Worm (Caenorhabditis elegans): ENCODE measurements around the gene thn-6.

Gene thn-6

DNA sequence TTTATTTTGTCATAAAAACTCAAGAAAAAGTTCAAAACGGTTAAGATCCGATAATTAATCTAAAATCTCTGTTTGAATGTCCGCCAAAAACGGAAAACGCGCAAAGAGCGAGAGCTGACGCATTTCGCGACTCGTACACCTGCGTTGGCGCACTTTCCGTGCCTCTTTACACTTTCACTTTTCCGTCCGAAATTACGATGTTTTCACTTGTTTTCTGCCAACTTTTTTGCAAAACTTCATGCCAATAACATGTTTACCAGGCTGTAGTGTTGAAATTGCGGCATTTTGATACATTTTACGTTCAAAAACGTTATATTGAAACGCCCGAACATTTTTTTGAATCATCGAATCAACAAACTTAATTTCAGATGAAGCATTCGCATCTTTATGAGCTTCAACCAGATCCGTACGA lies 45.0 kb upstream of the thn-6 start, which contains the start of gene W03F8.4 (continued):
- no peak for TF ChIP-seq tag-97 (GFP tag; IDR thresholded peaks at IDR 0.05)
- peak; percentile 67; the same call in 1 of the 2 replicates for TF ChIP-seq tra-1 (GFP tag; IDR thresholded peaks at IDR 0.05)
- TF ChIP-seq daf-12 (tag; optimal IDR thresholded peaks at IDR 0.05): no peak
- TF ChIP-seq cey-2 (tag; optimal IDR thresholded peaks at IDR 0.05; ENCODE audit: borderline replicate concordance, insufficient read depth): no peak
- TF ChIP-seq mdl-1 (tag; optimal IDR thresholded peaks at IDR 0.05): peak in 1 of 2 experiments; percentile 28
- TF ChIP-seq ces-1 (GFP tag; optimal IDR thresholded peaks at IDR 0.05): no peak
- 0 out of 2 replicates have a peak, but pooled peaks have one; percentile 47 for TF ChIP-seq D1046.2 (GFP tag; IDR thresholded peaks at IDR 0.05)
- peak; percentile 82 for TF ChIP-seq nhr-42 (GFP tag; IDR thresholded peaks at IDR 0.05)
- peak; percentile 65 for TF ChIP-seq spr-3 (GFP tag; optimal IDR thresholded peaks at IDR 0.05)
- peak; percentile 92 for TF ChIP-seq hlh-11 (tag; optimal IDR thresholded peaks at IDR 0.05)
- no peak for TF ChIP-seq attf-4 (tag; optimal IDR thresholded peaks at IDR 0.05)
- TF ChIP-seq unc-62 (GFP tag; optimal IDR thresholded peaks at IDR 0.05 in 1 of 2): peak in 1 of 2 experiments; percentile 86
- no peak for TF ChIP-seq unc-62 (tag; optimal IDR thresholded peaks at IDR 0.05)
- TF ChIP-seq Y75B8A.6 (GFP tag; IDR thresholded peaks at IDR 0.05): no peak
- TF ChIP-seq mdt-29 (GFP tag; IDR thresholded peaks at IDR 0.05): peak; percentile 56; the same call in 1 of the 2 replicates
- no peak for TF ChIP-seq ceh-82 (tag; optimal IDR thresholded peaks at IDR 0.05)
- peak; percentile 81 for TF ChIP-seq F49E8.2 (tag; optimal IDR thresholded peaks at IDR 0.05; ENCODE audit: borderline replicate concordance)
- no peak for TF ChIP-seq ceh-28 (tag; optimal IDR thresholded peaks at IDR 0.05)
- TF ChIP-seq daf-8 (GFP tag; IDR thresholded peaks at IDR 0.05): no peak
- TF ChIP-seq dmd-9 (GFP tag; IDR thresholded peaks at IDR 0.05): no peak
- no peak for TF ChIP-seq nhr-41 (GFP tag; IDR thresholded peaks at IDR 0.05)
- no peak for TF ChIP-seq F44E2.7 (GFP tag; IDR thresholded peaks at IDR 0.05)
- no peak for TF ChIP-seq lir-3 (tag; optimal IDR thresholded peaks at IDR 0.05)
- peak; percentile 99 for TF ChIP-seq dpl-1 (GFP tag; optimal IDR thresholded peaks at IDR 0.05)
- TF ChIP-seq zfp-3 (GFP tag; conservative IDR thresholded peaks at IDR 0.05): no peak; the same call in 1 of the 2 replicates
- TF ChIP-seq lsy-2 (tag; optimal IDR thresholded peaks at IDR 0.05): peak; percentile 61 to 95
- TF ChIP-seq ceh-62 (tag; optimal IDR thresholded peaks at IDR 0.05): no peak
- peak; percentile 24 for TF ChIP-seq fkh-10 (GFP tag; optimal IDR thresholded peaks at IDR 0.05)
- TF ChIP-seq vab-7 (GFP tag; IDR thresholded peaks at IDR 0.05): 0 out of 2 replicates have a peak, but pooled peaks have one; percentile 11
- peak; percentile 89 for TF ChIP-seq hmg-1.1 (GFP tag; IDR thresholded peaks at IDR 0.05)
- TF ChIP-seq madf-9 (GFP tag; conservative IDR thresholded peaks at IDR 0.05): 0 out of 2 replicates have a peak, but pooled peaks have one; percentile 54
- TF ChIP-seq zag-1 (tag; optimal IDR thresholded peaks at IDR 0.05): no peak
- peak; percentile 87 for TF ChIP-seq dmd-6 (GFP tag; IDR thresholded peaks at IDR 0.05)
- peak; percentile 90 for TF ChIP-seq duxl-1 (tag; optimal IDR thresholded peaks at IDR 0.05; ENCODE audit: poor library complexity)
- TF ChIP-seq snpc-4 (tag; optimal IDR thresholded peaks at IDR 0.05): peak; percentile 54
- TF ChIP-seq pqm-1 (tag; optimal IDR thresholded peaks at IDR 0.05): no peak
- no peak for TF ChIP-seq pha-4 (GFP tag; IDR thresholded peaks at IDR 0.05)
- TF ChIP-seq pha-4 (tag; optimal IDR thresholded peaks at IDR 0.05): no peak
- TF ChIP-seq arid-1 (GFP tag; conservative IDR thresholded peaks at IDR 0.05): peak; percentile 86; the same call in 1 of the 2 replicates
- no peak for TF ChIP-seq sdz-12 (GFP tag; optimal IDR thresholded peaks at IDR 0.05)
- peak; percentile 56 for TF ChIP-seq Y48G9A.11 (GFP tag; IDR thresholded peaks at IDR 0.05)
- TF ChIP-seq gei-8 (GFP tag; optimal IDR thresholded peaks at IDR 0.05): no peak
- TF ChIP-seq lin-29 (GFP tag; IDR thresholded peaks at IDR 0.05): peak; percentile 88
- no peak for TF ChIP-seq egl-27 (tag; optimal IDR thresholded peaks at IDR 0.05)
- TF ChIP-seq fos-1 (tag; optimal IDR thresholded peaks at IDR 0.05): no peak
- peak; percentile 44 for TF ChIP-seq jun-1 (tag; optimal IDR thresholded peaks at IDR 0.05)
- TF ChIP-seq nhr-111 (GFP tag; optimal IDR thresholded peaks at IDR 0.05): no peak
- TF ChIP-seq lin-15B (tag; optimal IDR thresholded peaks at IDR 0.05): peak; percentile 69
- TF ChIP-seq nhr-77 (tag; optimal IDR thresholded peaks at IDR 0.05): peak; percentile 91
- peak; percentile 80 for TF ChIP-seq nhr-28 (tag; optimal IDR thresholded peaks at IDR 0.05)
- peak; percentile 83 for TF ChIP-seq php-3 (GFP tag; IDR thresholded peaks at IDR 0.05)
- peak; percentile 83 for TF ChIP-seq F37D6.2 (tag; optimal IDR thresholded peaks at IDR 0.05)
